Fruit fly (Drosophila melanogaster) whole organism, wandering third instar larva: ENCODE results near the gene CG45095.

Experiments used
- HLH106 ChIP-seq: fragments of 200-800 bp; optimal IDR thresholded peaks from 3 replicates; lab custom pipeline; 2019; ENCODE audit warnings: missing biosample characterization, mild to moderate bottlenecking, missing genetic modification characterization, moderate library complexity
- Sp1 ChIP-seq: fragments of 200-800 bp; sonication (Bioruptor generic); optimal IDR thresholded peaks from 3 replicates; lab custom pipeline; 2019; ENCODE audit warnings: missing biosample characterization, mild to moderate bottlenecking, missing genetic modification characterization, moderate library complexity
- dmrt93B ChIP-seq: fragments of 200-800 bp; sonication (Bioruptor generic); optimal IDR thresholded peaks from 2 replicates; lab custom pipeline; 2018; ENCODE audit warnings: missing biosample characterization, mild to moderate bottlenecking, missing genetic modification characterization
- ey ChIP-seq: fragments of 200-800 bp; sonication (Bioruptor generic); optimal IDR thresholded peaks from 2 replicates; lab custom pipeline; 2016; ENCODE audit warnings: missing biosample characterization, missing genetic modification characterization
- fru ChIP-seq: fragments of 200-800 bp; sonication (Bioruptor generic); optimal IDR thresholded peaks from 3 replicates; lab custom pipeline; 2016; ENCODE audit warnings: missing biosample characterization, mild to moderate bottlenecking, missing genetic modification characterization
- h ChIP-seq: fragments of 200-800 bp; sonication (Bioruptor generic); optimal IDR thresholded peaks from 3 replicates; lab custom pipeline; 2016; ENCODE audit warnings: missing biosample characterization, mild to moderate bottlenecking, missing genetic modification characterization
- pan ChIP-seq: fragments of >200 bp; optimal IDR thresholded peaks from 2 replicates; lab custom pipeline; 2017
- psq ChIP-seq: fragments of 200-800 bp; sonication (Bioruptor generic); optimal IDR thresholded peaks from 3 replicates; lab custom pipeline; 2017; ENCODE audit warnings: missing biosample characterization, mild to moderate bottlenecking, missing genetic modification characterization, moderate library complexity
- usp ChIP-seq: fragments of >200 bp; optimal IDR thresholded peaks from 2 replicates; lab custom pipeline; 2017; ENCODE audit warnings: missing biosample characterization, missing genetic modification characterization

- no peak for TF ChIP-seq fru (GFP tag; lab: Kevin White, UChicago)
- no peak for TF ChIP-seq psq (GFP tag; lab: Kevin White, UChicago)
- no peak for TF ChIP-seq usp (GFP tag; lab: Kevin White, UChicago)
- TF ChIP-seq HLH106 = no peak
- TF ChIP-seq ey (GFP tag; lab: Kevin White, UChicago) = no peak
- no peak for TF ChIP-seq Sp1 (GFP tag; lab: Kevin White, UChicago)
- TF ChIP-seq pan (lab: Kevin White, UChicago) = no peak
- no peak for TF ChIP-seq h
- no peak for TF ChIP-seq dmrt93B (GFP tag; lab: Kevin White, UChicago)
Observed at dm6 chr3R:25097486-25097885, 4.9 kb upstream of the CG45095 start, which contains the start of the genes CG33095 and CG33096.
